Fruit fly (Drosophila melanogaster): ENCODE results near the gene CG34375.

CG34375 gene

DNA sequence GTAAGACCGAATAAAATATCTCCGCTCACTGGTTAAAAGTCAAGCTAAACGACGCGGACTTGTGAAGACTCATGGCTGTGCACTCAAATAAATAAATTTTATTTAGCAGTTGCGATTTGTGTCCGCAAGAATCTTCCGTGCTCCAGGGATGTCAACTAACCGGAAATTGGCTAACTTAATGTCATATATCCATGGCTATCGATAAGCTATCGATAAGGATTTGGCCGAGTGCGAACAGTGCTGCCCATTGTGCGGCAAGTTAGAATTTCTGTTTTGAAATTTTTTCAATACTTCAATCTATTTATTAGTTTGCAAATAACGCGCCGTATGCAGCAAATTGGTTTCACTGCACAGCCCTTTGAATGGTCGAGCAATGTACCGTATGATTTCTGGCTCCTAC is 43.6 kb upstream of the CG34375 start, which contains the start of gene p53 (continued):
- TF ChIP-seq Optix (GFP tag; IDR thresholded peaks at IDR 0.05) (peak; percentile 47; the same call in 1 of the 3 replicates), az2 (GFP tag; optimal IDR thresholded peaks at IDR 0.05) (peak; percentile 31), Mrtf (GFP tag; IDR thresholded peaks at IDR 0.05) (peak; percentile 42; the same call in 1 of the 3 replicates), pum (GFP tag; optimal IDR thresholded peaks at IDR 0.05) (peak; percentile 40), CG4617 (GFP tag; optimal IDR thresholded peaks at IDR 0.05; ENCODE audit: borderline replicate concordance) (peak; percentile 21), row (GFP tag; IDR thresholded peaks at IDR 0.05) (peak; percentile 55), Side (GFP tag; optimal IDR thresholded peaks at IDR 0.05) (peak; percentile 71), fru (optimal IDR thresholded peaks at IDR 0.05) (no peak), CG16779 (GFP tag; IDR thresholded peaks at IDR 0.05) (0 out of 2 replicates have a peak, but pooled peaks have one; percentile 5), Hmr (GFP tag; optimal IDR thresholded peaks at IDR 0.05) (peak; percentile 86), rib (GFP tag; IDR thresholded peaks at IDR 0.05) (peak; percentile 33), CG9437 (GFP tag; optimal IDR thresholded peaks at IDR 0.05) (peak; percentile 66), CG32532 (GFP tag; IDR thresholded peaks at IDR 0.05) (peak; percentile 80), Sry-δ (GFP tag; optimal IDR thresholded peaks at IDR 0.05) (peak; percentile 74), TFAM (GFP tag; optimal IDR thresholded peaks at IDR 0.05) (no peak), stwl (tag; optimal IDR thresholded peaks at IDR 0.05) (peak; percentile 90), Fer1 (GFP tag; optimal IDR thresholded peaks at IDR 0.05) (peak; percentile 82), Mad (GFP tag; optimal IDR thresholded peaks at IDR 0.05) (peak; percentile 77), CG12299 (tag; optimal IDR thresholded peaks at IDR 0.05) (no peak), dmrt11E (tag; optimal IDR thresholded peaks at IDR 0.05) (peak; percentile 62), CG32767 (GFP tag; IDR thresholded peaks at IDR 0.05) (0 out of 2 replicates have a peak, but pooled peaks have one; percentile 43), Hr39 (optimal IDR thresholded peaks at IDR 0.05) (no peak), CG4360 (GFP tag; IDR thresholded peaks at IDR 0.05) (peak; percentile 46), NFAT (GFP tag; IDR thresholded peaks at IDR 0.05) (peak; percentile 67; the same call in 1 of the 2 replicates), zen (tag; optimal IDR thresholded peaks at IDR 0.05) (peak; percentile 52), CG11093 (GFP tag; IDR thresholded peaks at IDR 0.05) (no peak), CG12769 (tag; optimal IDR thresholded peaks at IDR 0.05) (no peak), pan (optimal IDR thresholded peaks at IDR 0.05) (no peak), pan (GFP tag; optimal IDR thresholded peaks at IDR 0.05 in 1 of 2, IDR thresholded peaks at IDR 0.05 in 1 of 2) (peak in 1 of 2 experiments; percentile 73), seq (GFP tag; IDR thresholded peaks at IDR 0.05) (no peak), Vsx1 (GFP tag; optimal IDR thresholded peaks at IDR 0.05) (peak; percentile 81), CG6272 (GFP tag; IDR thresholded peaks at IDR 0.05) (peak; percentile 54), tx (GFP tag; optimal IDR thresholded peaks at IDR 0.05) (peak; percentile 12), Nf-YB (GFP tag; optimal IDR thresholded peaks at IDR 0.05) (peak; percentile 50), fd102C (GFP tag; optimal IDR thresholded peaks at IDR 0.05) (no peak), CG17359 (tag; optimal IDR thresholded peaks at IDR 0.05) (peak; percentile 72), CG12659 (GFP tag; optimal IDR thresholded peaks at IDR 0.05) (peak; percentile 73), corto (GFP tag; optimal IDR thresholded peaks at IDR 0.05) (no peak), CHES-1-like (GFP tag; optimal IDR thresholded peaks at IDR 0.05) (peak; percentile 68), z (GFP tag; IDR thresholded peaks at IDR 0.05) (no peak), CG6813 (GFP tag; optimal IDR thresholded peaks at IDR 0.05) (peak; percentile 71), CG4328 (GFP tag; optimal IDR thresholded peaks at IDR 0.05) (peak; percentile 67), CG3838 (GFP tag; optimal IDR thresholded peaks at IDR 0.05) (peak; percentile 38), disco-r (GFP tag; optimal IDR thresholded peaks at IDR 0.05) (peak; percentile 80), sens (GFP tag) (peak; percentile 92), chn (GFP tag; optimal IDR thresholded peaks at IDR 0.05) (peak; percentile 65), CG13775 (GFP tag; optimal IDR thresholded peaks at IDR 0.05) (peak; percentile 85), CG17568 (GFP tag; optimal IDR thresholded peaks at IDR 0.05) (no peak), CG1647 (GFP tag; optimal IDR thresholded peaks at IDR 0.05) (peak; percentile 71), CG15514 (GFP tag; optimal IDR thresholded peaks at IDR 0.05) (peak; percentile 87), dati (GFP tag; IDR thresholded peaks at IDR 0.05) (peak; percentile 48; the same call in 1 of the 2 replicates), GATAe (GFP tag; conservative IDR thresholded peaks at IDR 0.05) (no peak)
